Worm (Caenorhabditis elegans) whole organism, early embryonic: Measurements from ENCODE around the gene F53A9.7.

ENCODE experiments used
- B0310.2 ChIP-seq: sonication (generic microtip); optimal IDR thresholded peaks from 2 replicates; lab custom pipeline; 2016; ENCODE audit warnings: mild to moderate bottlenecking, missing genetic modification characterization, missing compliant biosample characterization
- F13C5.2 ChIP-seq: sonication (generic microtip); optimal IDR thresholded peaks from 2 replicates; lab custom pipeline; 2017; ENCODE audit warnings: mild to moderate bottlenecking, missing genetic modification characterization, inconsistent platforms, missing compliant biosample characterization
- aly-1 ChIP-seq: sonication (generic microtip); optimal IDR thresholded peaks from 2 replicates; lab custom pipeline; 2016; ENCODE audit warnings: missing genetic modification characterization, missing compliant biosample characterization
- ama-1 ChIP-seq: fragments of 150-350 bp; optimal IDR thresholded peaks from 2 replicates; lab custom pipeline; 2014
- ceh-13 ChIP-seq: fragments of 200-800 bp; sonication (Bioruptor generic); optimal IDR thresholded peaks from 2 replicates; lab custom pipeline; 2018; ENCODE audit warnings: mild to moderate bottlenecking, missing genetic modification characterization, missing compliant biosample characterization
- ceh-36 ChIP-seq: sonication (generic microtip); optimal IDR thresholded peaks from 2 replicates; lab custom pipeline; 2016; ENCODE audit warnings: missing genetic modification characterization, inconsistent platforms, missing compliant biosample characterization
- ets-7 ChIP-seq: sonication (generic microtip); optimal IDR thresholded peaks from 2 replicates; lab custom pipeline; 2016; ENCODE audit warnings: missing genotype, missing genetic modification characterization, missing compliant biosample characterization
- flt-1 ChIP-seq: fragments of 200-800 bp; sonication (Bioruptor generic); IDR thresholded peaks from 2 replicates; pipeline ENCODE4 v1.3.6; 2022; ENCODE audit warnings: missing genetic modification characterization, missing compliant biosample characterization
- hmbx-1 ChIP-seq: sonication (generic microtip); optimal IDR thresholded peaks from 2 replicates; lab custom pipeline; 2016; ENCODE audit warnings: mild to moderate bottlenecking, missing genetic modification characterization, missing compliant biosample characterization
- hmg-4 ChIP-seq: fragments of 200-800 bp; sonication (Bioruptor generic); optimal IDR thresholded peaks from 2 replicates; lab custom pipeline; 2018; ENCODE audit warnings: mild to moderate bottlenecking, missing genetic modification characterization, missing compliant biosample characterization
- hnd-1 ChIP-seq: sonication (generic microtip); optimal IDR thresholded peaks from 2 replicates; lab custom pipeline; 2016; ENCODE audit warnings: missing genetic modification characterization, missing compliant biosample characterization
- pes-1 ChIP-seq: fragments of 200-800 bp; sonication (Bioruptor generic); IDR thresholded peaks from 2 replicates; pipeline ENCODE4 v1.3.6; 2022; ENCODE audit warnings: missing genetic modification reagents, missing genetic modification characterization, missing compliant biosample characterization
- scrt-1 ChIP-seq: fragments of 200-800 bp; sonication (Bioruptor generic); IDR thresholded peaks from 2 replicates; pipeline ENCODE4 v1.3.6; 2022; ENCODE audit warnings: missing genetic modification characterization, missing compliant biosample characterization
- sea-1 ChIP-seq: fragments of 200-800 bp; sonication (Bioruptor generic); conservative IDR thresholded peaks from 2 replicates; pipeline ENCODE4 v1.3.6; 2022; ENCODE audit warnings: missing genetic modification characterization, missing compliant biosample characterization
- tbx-11 ChIP-seq: fragments of 200-800 bp; sonication (Bioruptor generic); IDR thresholded peaks from 2 replicates; pipeline ENCODE4 v1.3.6; 2022; ENCODE audit warnings: missing genetic modification characterization, missing compliant biosample characterization
- tbx-37 ChIP-seq: fragments of 200-800 bp; sonication (Bioruptor generic); conservative IDR thresholded peaks from 2 replicates; pipeline ENCODE4 v1.3.6; 2022; ENCODE audit warnings: missing genetic modification reagents, missing genetic modification characterization, missing compliant biosample characterization
- tra-4 ChIP-seq: sonication (generic microtip); optimal IDR thresholded peaks from 2 replicates; lab custom pipeline; 2017; ENCODE audit warnings: missing genetic modification characterization, missing compliant biosample characterization

Gene F53A9.7

DNA sequence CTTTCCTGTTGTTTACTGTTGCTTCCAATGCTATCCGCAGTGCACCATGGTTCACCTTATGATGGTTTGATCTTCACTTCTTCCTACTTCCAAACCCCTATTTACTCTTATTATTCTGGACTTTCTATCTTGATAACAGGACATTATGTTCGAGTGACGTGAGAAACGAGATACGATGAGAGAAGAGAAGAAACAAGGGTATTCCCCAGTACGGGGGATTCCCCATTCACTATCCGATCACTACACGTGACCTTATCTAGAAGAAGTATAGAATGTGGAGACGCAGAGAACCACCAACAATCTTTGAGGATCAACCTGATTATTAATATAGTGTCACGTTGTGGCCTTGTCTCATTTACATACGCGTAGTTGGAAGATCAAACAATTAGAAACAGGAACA is 35.8 kb upstream of the F53A9.7 start:
- TF ChIP-seq ama-1 (no peak), ceh-13 (GFP tag; lab: Kevin White, UChicago) (no peak), tbx-37 (GFP tag; lab: Robert Waterston, UW) (no peak), hmg-4 (GFP tag; lab: Kevin White, UChicago) (no peak), sea-1 (GFP tag; lab: Robert Waterston, UW) (no peak), pes-1 (GFP tag; lab: Robert Waterston, UW) (no peak), scrt-1 (GFP tag; lab: Robert Waterston, UW) (no peak)

DNA sequence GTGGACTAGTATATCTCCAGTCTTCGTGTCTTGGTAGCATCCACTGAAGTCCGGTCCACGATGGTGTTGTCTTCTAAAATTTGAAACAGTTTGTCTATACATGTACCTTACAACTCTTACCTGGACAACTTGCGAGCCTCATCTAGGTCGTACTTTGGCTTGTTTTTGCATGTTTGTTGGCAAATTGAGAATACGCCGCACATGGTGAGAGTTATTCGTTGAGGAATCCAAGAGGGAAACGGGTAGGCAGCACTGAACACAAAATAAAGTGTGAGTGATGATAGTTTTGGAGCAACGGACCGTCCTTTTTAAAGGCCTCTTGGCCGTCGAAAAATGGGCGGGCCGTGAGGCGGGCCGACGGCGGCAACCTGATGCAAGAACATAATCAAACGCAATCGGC is 33.9 kb upstream of the F53A9.7 start, which contains the start of gene asns-2:
TSS of gene asns-2 (minus strand) at position 282 of the 400 bp plus-strand sequence.
- TF ChIP-seq ama-1 = no peak
- no peak for TF ChIP-seq B0310.2
- peak; percentile 13 for TF ChIP-seq aly-1 (tag; lab: Kevin White, UChicago)

DNA sequence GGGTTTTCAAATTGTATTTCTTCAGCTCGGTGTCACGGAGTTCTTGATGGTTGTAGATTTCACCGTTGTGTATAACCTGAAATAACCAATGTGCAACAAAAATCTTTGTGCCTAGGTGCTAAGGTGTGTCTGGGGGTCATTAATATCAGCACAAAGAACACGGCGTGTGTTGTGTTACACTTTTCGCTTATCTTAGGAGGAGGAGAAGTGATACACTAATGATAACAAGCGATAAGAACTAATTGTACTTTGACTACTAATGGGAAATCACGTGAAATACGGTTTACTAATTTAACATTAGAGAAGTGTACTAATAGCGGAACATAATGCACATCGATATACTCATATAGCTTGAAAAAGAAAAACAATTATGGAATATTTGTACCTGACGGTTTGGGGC is 33.5 kb upstream of the F53A9.7 start:
- TF ChIP-seq ceh-13 (GFP tag; lab: Kevin White, UChicago) = no peak
- TF ChIP-seq pes-1 (GFP tag; lab: Robert Waterston, UW) = no peak

DNA sequence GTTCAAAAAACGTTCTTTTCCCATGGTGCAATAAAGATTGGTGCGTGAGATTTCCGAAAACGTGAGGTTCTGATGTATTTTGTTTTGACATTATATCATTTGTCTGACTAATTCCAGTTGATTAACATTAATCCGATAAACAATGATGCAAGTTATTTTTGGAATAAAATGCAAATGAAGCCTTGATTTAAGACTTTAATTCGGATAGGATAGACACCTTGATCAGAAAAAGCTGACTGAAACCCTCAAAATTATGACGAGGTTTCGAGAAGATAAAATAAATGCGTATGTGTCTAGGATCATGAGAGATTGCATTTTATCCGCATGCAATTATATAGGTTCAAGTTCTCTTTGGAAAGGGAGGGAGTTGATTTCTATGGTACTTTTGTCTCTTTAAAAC is 28.8 kb upstream of the F53A9.7 start:
- TF ChIP-seq hnd-1 (no peak), B0310.2 (no peak), hmbx-1 (no peak), ceh-13 (GFP tag; lab: Kevin White, UChicago) (no peak), aly-1 (tag; lab: Kevin White, UChicago) (no peak), ets-7 (tag; lab: Kevin White, UChicago) (no peak)

DNA sequence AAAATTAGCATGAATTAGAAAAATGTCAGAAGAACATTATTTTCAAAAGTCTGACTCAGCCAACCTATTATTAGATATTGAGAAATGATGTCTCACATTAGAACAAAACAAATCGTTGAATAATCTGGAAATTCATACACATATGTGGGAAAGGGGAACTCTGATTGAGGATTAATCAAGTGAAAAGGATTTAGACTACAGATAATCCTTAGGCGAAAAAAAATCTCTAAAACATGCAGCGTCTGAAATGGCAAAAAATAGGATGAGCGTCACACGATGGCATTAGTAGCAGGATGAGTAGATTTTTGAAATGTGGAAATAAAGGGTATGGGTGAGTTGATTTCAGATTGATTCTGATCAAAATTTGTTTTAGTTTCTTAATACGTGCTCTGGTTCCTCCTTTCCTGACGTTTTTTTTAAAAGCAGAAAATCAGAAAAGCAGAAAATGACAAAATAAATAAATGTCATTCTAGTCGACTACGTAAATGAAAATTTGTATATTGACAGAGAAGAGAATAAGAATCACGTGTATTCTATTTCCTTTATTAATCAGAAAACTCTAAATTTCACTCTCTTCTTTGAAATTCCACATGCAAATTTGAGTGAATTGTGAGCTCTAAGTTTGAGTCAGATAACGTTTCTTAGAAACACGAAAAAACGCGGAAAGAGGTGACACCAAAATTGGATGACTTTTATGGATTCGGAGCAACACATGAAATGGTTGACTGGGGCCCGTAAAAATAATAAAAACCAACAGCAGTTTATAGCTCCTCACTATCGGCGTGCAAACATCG is 27.7 kb upstream of the F53A9.7 start:
- TF ChIP-seq scrt-1 (GFP tag; lab: Robert Waterston, UW) = no peak
- TF ChIP-seq hnd-1 = no peak
- no peak for TF ChIP-seq pes-1 (GFP tag; lab: Robert Waterston, UW)
- TF ChIP-seq ets-7 (tag; lab: Kevin White, UChicago) = no peak
- TF ChIP-seq flt-1 (GFP tag; lab: Robert Waterston, UW) = no peak

DNA sequence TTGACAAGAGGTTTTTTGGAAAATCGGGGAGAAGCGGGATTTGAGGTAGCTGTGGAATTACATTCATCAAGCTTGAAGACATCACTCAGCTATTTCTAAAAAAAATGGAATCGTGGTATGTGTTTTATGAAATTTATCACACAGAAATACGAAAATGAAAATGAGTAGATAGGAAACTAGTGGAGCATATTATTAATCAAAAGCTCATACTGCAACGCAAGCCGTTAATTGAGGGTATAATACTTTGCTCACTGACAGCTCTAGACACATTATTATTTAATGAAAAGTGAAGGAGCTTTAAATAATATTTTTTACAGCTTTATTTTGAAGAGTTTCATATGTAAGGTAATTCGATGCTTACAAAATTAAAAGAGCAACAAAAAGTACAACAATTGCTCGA is 26.2 kb upstream of the F53A9.7 start, which contains the start of gene M02D8.7:
TSS of gene M02D8.7 (minus strand) at position 101 of the 400 bp plus-strand sequence.
- TF ChIP-seq hmg-4 (GFP tag; lab: Kevin White, UChicago) = no peak
- TF ChIP-seq F13C5.2 = no peak
- TF ChIP-seq flt-1 (GFP tag; lab: Robert Waterston, UW) = no peak
- no peak for TF ChIP-seq pes-1 (GFP tag; lab: Robert Waterston, UW)
- TF ChIP-seq hnd-1 = no peak

DNA sequence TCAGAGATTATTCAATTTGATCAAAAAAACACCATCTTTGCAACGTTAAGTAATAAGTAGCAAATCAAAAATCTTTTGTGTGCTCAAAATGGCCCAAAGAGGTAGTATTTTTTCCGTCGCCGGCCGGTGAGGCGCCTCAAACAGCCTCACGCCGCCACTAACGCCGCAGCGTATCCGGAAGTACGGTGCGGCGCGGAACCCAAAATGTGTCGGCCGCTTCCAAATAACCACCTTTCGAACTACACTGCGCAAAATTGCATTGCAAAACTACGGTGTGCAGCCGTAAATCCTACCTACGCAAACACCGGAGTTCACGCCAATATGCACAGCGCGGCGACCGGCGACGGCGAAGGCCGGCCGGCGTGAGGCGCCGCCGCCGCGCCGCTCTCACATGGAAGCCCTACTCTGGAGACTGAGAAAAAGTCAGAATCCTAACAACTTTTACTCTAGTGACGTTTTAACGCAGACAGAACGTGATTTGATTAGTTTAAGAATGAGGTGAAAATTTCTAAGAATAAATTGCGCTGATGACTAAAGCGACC is 25.0 kb upstream of the F53A9.7 start:
- TF ChIP-seq F13C5.2 (no peak), hmbx-1 (no peak), tra-4 (tag; lab: Kevin White, UChicago) (no peak), tbx-37 (GFP tag; lab: Robert Waterston, UW) (no peak), flt-1 (GFP tag; lab: Robert Waterston, UW) (no peak), pes-1 (GFP tag; lab: Robert Waterston, UW) (no peak), sea-1 (GFP tag; lab: Robert Waterston, UW) (no peak), hmg-4 (GFP tag; lab: Kevin White, UChicago) (no peak), hnd-1 (no peak), ets-7 (tag; lab: Kevin White, UChicago) (no peak), aly-1 (tag; lab: Kevin White, UChicago) (no peak), ceh-13 (GFP tag; lab: Kevin White, UChicago) (no peak)

DNA sequence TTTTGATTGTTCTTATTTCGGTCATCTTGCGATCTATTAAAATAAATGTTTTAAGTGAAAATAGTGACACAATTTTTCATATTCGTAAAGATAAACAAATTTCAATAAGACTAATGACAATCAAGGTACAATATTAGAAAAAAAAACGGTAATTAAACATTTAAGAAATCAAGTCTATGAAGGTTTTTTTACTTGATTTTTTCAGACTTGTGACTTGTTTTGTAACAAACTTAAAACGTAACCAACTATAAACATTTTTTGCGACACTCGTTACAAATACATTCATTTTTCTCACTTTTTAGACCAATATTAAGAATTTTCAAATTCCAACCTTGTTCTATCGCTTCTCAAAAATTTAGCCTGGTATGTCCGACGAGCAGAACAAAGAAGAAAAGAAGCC is 22.7 kb upstream of the F53A9.7 start, which contains the start of gene M02D8.2:
TSS of gene M02D8.2 (plus strand) at position 301 of the 400 bp plus-strand sequence.
- TF ChIP-seq hmbx-1 (no peak), ceh-36 (tag; lab: Kevin White, UChicago) (no peak), pes-1 (GFP tag; lab: Robert Waterston, UW) (no peak), B0310.2 (no peak), ama-1 (no peak), sea-1 (GFP tag; lab: Robert Waterston, UW) (no peak), flt-1 (GFP tag; lab: Robert Waterston, UW) (no peak), hnd-1 (no peak), scrt-1 (GFP tag; lab: Robert Waterston, UW) (no peak), aly-1 (tag; lab: Kevin White, UChicago) (no peak)

DNA sequence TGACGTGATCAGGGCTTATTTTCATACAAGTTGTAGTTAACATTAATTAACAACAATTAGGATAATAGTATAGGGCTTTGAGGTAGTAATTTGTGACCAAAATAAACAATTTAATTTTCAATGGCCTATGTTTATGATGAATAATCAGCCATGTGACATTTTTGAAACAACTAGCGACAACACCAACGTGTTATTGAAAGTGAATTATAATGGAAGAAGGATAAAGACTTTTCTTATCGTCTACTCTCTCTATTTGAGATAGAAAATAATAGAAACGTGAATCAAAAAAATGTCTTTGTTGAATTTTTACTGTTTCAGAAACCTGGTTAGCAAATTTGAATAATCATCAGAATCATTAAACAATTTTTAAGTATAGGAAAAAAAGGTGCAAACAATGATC is 21.1 kb upstream of the F53A9.7 start:
- TF ChIP-seq tra-4 (tag; lab: Kevin White, UChicago) = no peak
- TF ChIP-seq ceh-13 (GFP tag; lab: Kevin White, UChicago) = no peak
- no peak for TF ChIP-seq ceh-36 (tag; lab: Kevin White, UChicago)
- no peak for TF ChIP-seq B0310.2
- TF ChIP-seq sea-1 (GFP tag; lab: Robert Waterston, UW) = no peak
- no peak for TF ChIP-seq hmg-4 (GFP tag; lab: Kevin White, UChicago)
- TF ChIP-seq pes-1 (GFP tag; lab: Robert Waterston, UW) = no peak
- no peak for TF ChIP-seq scrt-1 (GFP tag; lab: Robert Waterston, UW)
- no peak for TF ChIP-seq tbx-11 (GFP tag; lab: Robert Waterston, UW)
